Fruit fly (Drosophila melanogaster) whole organism, adult: ENCODE measurements around the gene CG43245.

ENCODE experiments used
- CG12768 ChIP-seq: fragments of 200-800 bp; sonication (Bioruptor generic); optimal IDR thresholded peaks from 2 replicates; lab custom pipeline; 2017; ENCODE audit warnings: missing biosample characterization, missing genetic modification characterization, mild to moderate bottlenecking, moderate library complexity, missing genetic modification reagents
- CG7045 ChIP-seq: fragments of 200-800 bp; sonication (Bioruptor generic); optimal IDR thresholded peaks from 2 replicates; lab custom pipeline; 2017; ENCODE audit warnings: missing biosample characterization, mild to moderate bottlenecking, missing genetic modification characterization
- Crg-1 ChIP-seq: fragments of 200-800 bp; sonication (Bioruptor generic); optimal IDR thresholded peaks from 2 replicates; lab custom pipeline; 2016; ENCODE audit warnings: missing biosample characterization, missing genetic modification characterization
- Hr96 ChIP-seq: fragments of 200-800 bp; sonication (Bioruptor generic); optimal IDR thresholded peaks from 2 replicates; lab custom pipeline; 2016; ENCODE audit warnings: missing biosample characterization, missing genetic modification characterization
- Mnt ChIP-seq: fragments of 200-800 bp; sonication (Bioruptor generic); optimal IDR thresholded peaks from 2 replicates; lab custom pipeline; 2016; ENCODE audit warnings: missing biosample characterization, mild to moderate bottlenecking, missing genetic modification characterization
- kay ChIP-seq: fragments of 200-800 bp; sonication (Bioruptor generic); peaks from one replicate; lab custom pipeline; 2016; ENCODE audit warnings: missing biosample characterization, missing genetic modification characterization, borderline replicate concordance
- ovo ChIP-seq: fragments of 200-800 bp; sonication (Bioruptor generic); optimal IDR thresholded peaks from 2 replicates; lab custom pipeline; 2016; ENCODE audit warnings: missing biosample characterization, missing genetic modification characterization
- tj ChIP-seq: fragments of 200-800 bp; sonication (Bioruptor generic); optimal IDR thresholded peaks from 3 replicates; lab custom pipeline; 2017; ENCODE audit warnings: missing biosample characterization, mild to moderate bottlenecking, missing genetic modification characterization, moderate library complexity

- TF ChIP-seq tj (GFP tag; lab: Kevin White, UChicago) (no peak), CG12768 (GFP tag; lab: Kevin White, UChicago) (no peak), Crg-1 (GFP tag; lab: Kevin White, UChicago) (no peak), ovo (GFP tag; lab: Kevin White, UChicago) (no peak), CG7045 (GFP tag; lab: Kevin White, UChicago) (no peak), Hr96 (GFP tag; lab: Kevin White, UChicago) (peak; percentile 6), Mnt (GFP tag; lab: Kevin White, UChicago) (no peak), kay (GFP tag; lab: Kevin White, UChicago) (no peak)
These were observed 21.1 kb upstream of the CG43245 start for dm6 chr3L:10750668-10751067.
